Worm (Caenorhabditis elegans) whole organism, young adult: ENCODE data around the gene yif-1.

Experiments used
- B0035.1 ChIP-seq: sonication (generic microtip); optimal IDR thresholded peaks from 2 replicates; lab custom pipeline; 2016; ENCODE audit warnings: missing genetic modification characterization, mild to moderate bottlenecking, missing compliant biosample characterization, missing genotype, missing genetic modification reagents
- D2030.7 ChIP-seq: fragments of 200-800 bp; sonication (Bioruptor generic); IDR thresholded peaks from 2 replicates; pipeline ENCODE4 v1.3.6; 2022; ENCODE audit warnings: missing genetic modification reagents, missing genetic modification characterization, missing compliant biosample characterization
- F52B5.7 ChIP-seq: sonication (generic microtip); optimal IDR thresholded peaks from 2 replicates; lab custom pipeline; 2016; ENCODE audit warnings: mild to moderate bottlenecking, missing genetic modification characterization, missing compliant biosample characterization
- F55B11.4 ChIP-seq: sonication (generic microtip); optimal IDR thresholded peaks from 2 replicates; lab custom pipeline; 2016; ENCODE audit warnings: missing compliant biosample characterization, missing genetic modification characterization, borderline replicate concordance; ENCODE audit not compliant: insufficient read depth
- K11D2.4 ChIP-seq: fragments of 200-800 bp; sonication (Bioruptor generic); IDR thresholded peaks from 2 replicates; pipeline ENCODE4 v1.3.6; 2022; ENCODE audit warnings: missing genetic modification reagents, missing genetic modification characterization, missing compliant biosample characterization
- K12H6.12 ChIP-seq: fragments of 200-800 bp; sonication (Bioruptor generic); optimal IDR thresholded peaks from 2 replicates; lab custom pipeline; 2018; ENCODE audit warnings: mild to moderate bottlenecking, missing genetic modification characterization, missing compliant biosample characterization
- Y53G8AR.9 ChIP-seq: fragments of 200-800 bp; sonication (Bioruptor generic); conservative IDR thresholded peaks from 2 replicates; pipeline ENCODE4 v1.3.6; 2022; ENCODE audit warnings: missing genetic modification reagents, missing genetic modification characterization, missing compliant biosample characterization
- Y56A3A.18 ChIP-seq: fragments of 200-800 bp; sonication (Bioruptor generic); IDR thresholded peaks from 2 replicates; pipeline ENCODE4 v1.3.6; 2022; ENCODE audit warnings: missing genetic modification reagents, missing genetic modification characterization, missing compliant biosample characterization
- ama-1 ChIP-seq, 3 experiments: fragments of 150-350 bp in 1 of 3; sonication (generic microtip) in 2 of 3; optimal IDR thresholded peaks; 2 replicates each; lab custom pipeline; 2014 to 2018; ENCODE audit warnings: missing biosample characterization in 2 of 3, missing genetic modification characterization in 2 of 3, missing genetic modification reagents in 2 of 3
- aptf-2 ChIP-seq: fragments of 200-800 bp; sonication (Bioruptor generic); conservative IDR thresholded peaks from 2 replicates; pipeline ENCODE4 v1.3.6; 2022; ENCODE audit warnings: missing genetic modification reagents, missing genetic modification characterization, missing compliant biosample characterization
- aptf-3 ChIP-seq: fragments of 200-800 bp; sonication (Bioruptor generic); IDR thresholded peaks from 2 replicates; pipeline ENCODE4 v1.3.6; 2022; ENCODE audit warnings: missing genetic modification characterization, missing compliant biosample characterization
- atf-7 ChIP-seq: sonication (generic microtip); optimal IDR thresholded peaks from 2 replicates; lab custom pipeline; 2017; ENCODE audit warnings: mild to moderate bottlenecking, missing genetic modification characterization, missing compliant biosample characterization
- ceh-58 ChIP-seq: fragments of 200-800 bp; sonication (Bioruptor generic); IDR thresholded peaks from 2 replicates; pipeline ENCODE4 v1.3.6; 2022; ENCODE audit warnings: missing genetic modification characterization, missing compliant biosample characterization
- ceh-91 ChIP-seq: fragments of 200-800 bp; sonication (Bioruptor generic); IDR thresholded peaks from 2 replicates; pipeline ENCODE4 v1.3.6; 2022; ENCODE audit warnings: missing genetic modification reagents, missing genetic modification characterization, missing compliant biosample characterization
- dpl-1 ChIP-seq: fragments of 150-350 bp; optimal IDR thresholded peaks from 2 replicates; lab custom pipeline; 2014; ENCODE audit warnings: missing biosample characterization, missing genetic modification reagents, missing genetic modification characterization
- egl-18 ChIP-seq: fragments of 200-800 bp; sonication (Bioruptor generic); IDR thresholded peaks from 2 replicates; pipeline ENCODE4 v1.3.6; 2022; ENCODE audit warnings: missing genetic modification reagents, missing genetic modification characterization, missing compliant biosample characterization
- egrh-3 ChIP-seq: fragments of 200-800 bp; sonication (Bioruptor generic); IDR thresholded peaks from 2 replicates; pipeline ENCODE4 v1.3.6; 2022; ENCODE audit warnings: missing genetic modification reagents, missing genetic modification characterization, missing compliant biosample characterization
- ekl-4 ChIP-seq: fragments of 200-800 bp; sonication (Bioruptor generic); IDR thresholded peaks from 2 replicates; pipeline ENCODE4 v1.3.6; 2022; ENCODE audit warnings: missing genetic modification reagents, missing genetic modification characterization, missing compliant biosample characterization
- hmg-1.2 ChIP-seq: fragments of 200-800 bp; sonication (Bioruptor generic); IDR thresholded peaks from 2 replicates; pipeline ENCODE4 v1.3.6; 2022; ENCODE audit warnings: missing genetic modification reagents, missing genetic modification characterization, missing compliant biosample characterization
- hrde-1 ChIP-seq: sonication (generic microtip); optimal IDR thresholded peaks from 2 replicates; lab custom pipeline; 2016; ENCODE audit warnings: missing genetic modification characterization, mild to moderate bottlenecking, missing compliant biosample characterization, moderate library complexity, missing genotype, missing genetic modification reagents, borderline replicate concordance
- lin-40 ChIP-seq: sonication (generic microtip); optimal IDR thresholded peaks from 2 replicates; lab custom pipeline; 2016; ENCODE audit warnings: missing genetic modification characterization, mild to moderate bottlenecking, missing compliant biosample characterization, missing genotype, missing genetic modification reagents
- lsl-1 ChIP-seq: fragments of 200-800 bp; sonication (Bioruptor generic); optimal IDR thresholded peaks from 2 replicates; lab custom pipeline; 2018; ENCODE audit warnings: mild to moderate bottlenecking, missing genetic modification characterization, moderate library complexity, missing compliant biosample characterization
- madf-3 ChIP-seq: fragments of 200-800 bp; sonication (Bioruptor generic); IDR thresholded peaks from 2 replicates; pipeline ENCODE4 v1.3.6; 2022; ENCODE audit warnings: missing genetic modification reagents, missing genetic modification characterization, missing compliant biosample characterization
- madf-6 ChIP-seq: fragments of 200-800 bp; sonication (Bioruptor generic); IDR thresholded peaks from 2 replicates; pipeline ENCODE4 v1.3.6; 2022; ENCODE audit warnings: missing genetic modification reagents, missing genetic modification characterization, missing compliant biosample characterization
- mel-28 ChIP-seq: sonication (generic microtip); optimal IDR thresholded peaks from 2 replicates; lab custom pipeline; 2016; ENCODE audit warnings: borderline replicate concordance, mild to moderate bottlenecking, missing genetic modification characterization, missing compliant biosample characterization
- nfya-1 ChIP-seq: sonication (generic microtip); optimal IDR thresholded peaks from 2 replicates; lab custom pipeline; 2017; ENCODE audit warnings: antibody characterized with exemption, missing compliant biosample characterization, missing genetic modification characterization, borderline replicate concordance; ENCODE audit not compliant: insufficient read depth
- nfyb-1 ChIP-seq: fragments of 200-800 bp; sonication (Bioruptor generic); IDR thresholded peaks from 2 replicates; pipeline ENCODE4 v1.3.6; 2022; ENCODE audit warnings: missing genetic modification reagents, missing genetic modification characterization, missing compliant biosample characterization
- nhr-120 ChIP-seq: fragments of 200-800 bp; sonication (Bioruptor generic); IDR thresholded peaks from 2 replicates; pipeline ENCODE4 v1.3.6; 2022; ENCODE audit warnings: missing genetic modification characterization, missing compliant biosample characterization
- nhr-90 ChIP-seq: sonication (generic microtip); optimal IDR thresholded peaks from 2 replicates; lab custom pipeline; 2016; ENCODE audit warnings: missing genotype, mild to moderate bottlenecking, missing genetic modification characterization, missing compliant biosample characterization
- pha-4 ChIP-seq: fragments of 150-350 bp; sonication (generic microtip); optimal IDR thresholded peaks from 2 replicates; lab custom pipeline; 2014; ENCODE audit warnings: missing biosample characterization, missing genetic modification reagents, missing genetic modification characterization
- rcor-1 ChIP-seq: fragments of 200-800 bp; sonication (Bioruptor generic); IDR thresholded peaks from 2 replicates; pipeline ENCODE4 v1.3.6; 2022; ENCODE audit warnings: missing genetic modification reagents, missing genetic modification characterization, missing compliant biosample characterization
- rec-8 ChIP-seq, 2 experiments: sonication (generic microtip); optimal IDR thresholded peaks; 2 replicates each; lab custom pipeline; 2016; ENCODE audit warnings: mild to moderate bottlenecking in 2 of 2, missing genetic modification characterization in 2 of 2, missing genetic modification reagents in 2 of 2, missing genotype in 2 of 2, missing biosample characterization in 1 of 2, missing compliant biosample characterization in 1 of 2, moderate library complexity in 1 of 2
- sdz-38 ChIP-seq: sonication (generic microtip); optimal IDR thresholded peaks from 2 replicates; lab custom pipeline; 2016; ENCODE audit warnings: missing genotype, missing genetic modification characterization, missing compliant biosample characterization
- snpc-3.4 ChIP-seq: sonication (generic microtip); optimal IDR thresholded peaks from 2 replicates; lab custom pipeline; 2017; ENCODE audit warnings: missing genetic modification characterization, mild to moderate bottlenecking, missing compliant biosample characterization, antibody characterized with exemption, moderate library complexity, missing genotype, missing genetic modification reagents
- tbp1 ChIP-seq: fragments of 200-800 bp; sonication (Bioruptor generic); optimal IDR thresholded peaks from 2 replicates; lab custom pipeline; 2018; ENCODE audit warnings: mild to moderate bottlenecking, missing genetic modification characterization, missing compliant biosample characterization
- tbx-9 ChIP-seq: sonication (generic microtip); optimal IDR thresholded peaks from 2 replicates; lab custom pipeline; 2016; ENCODE audit warnings: borderline replicate concordance, missing genetic modification characterization, inconsistent platforms, missing compliant biosample characterization
- zfh-2 ChIP-seq: fragments of 200-800 bp; sonication (Bioruptor generic); conservative IDR thresholded peaks from 2 replicates; pipeline ENCODE4 v1.3.6; 2022; ENCODE audit warnings: missing genetic modification reagents, missing genetic modification characterization, missing compliant biosample characterization
- ztf-18 ChIP-seq: sonication (generic microtip); optimal IDR thresholded peaks from 2 replicates; lab custom pipeline; 2016; ENCODE audit warnings: missing genotype, mild to moderate bottlenecking, missing genetic modification characterization, missing compliant biosample characterization
- ztf-26 ChIP-seq: sonication (generic microtip); optimal IDR thresholded peaks from 2 replicates; lab custom pipeline; 2017; ENCODE audit warnings: missing genetic modification characterization, missing compliant biosample characterization
- ztf-28 ChIP-seq: fragments of 200-800 bp; sonication (Bioruptor generic); IDR thresholded peaks from 2 replicates; pipeline ENCODE4 v1.3.6; 2022; ENCODE audit warnings: missing genetic modification reagents, missing genetic modification characterization, missing compliant biosample characterization
- ztf-6 ChIP-seq: fragments of 200-800 bp; sonication (Bioruptor generic); IDR thresholded peaks from 2 replicates; pipeline ENCODE4 v1.3.6; 2022; ENCODE audit warnings: missing genetic modification reagents, missing genetic modification characterization, missing compliant biosample characterization

Gene yif-1

ce11 chrV:10039837-10040236 is 14.9 kb downstream of the yif-1 start (continued):
- TF ChIP-seq nfya-1 (no peak), ama-1 (optimal IDR thresholded peaks at IDR 0.05; lab: Kevin White, UChicago) (no peak), ama-1 (GFP tag; optimal IDR thresholded peaks at IDR 0.05; lab: Kevin White, UChicago) (no peak), atf-7 (tag; lab: Kevin White, UChicago) (peak; percentile 38), K12H6.12 (peak; percentile 49), Y53G8AR.9 (no peak), ztf-6 (GFP tag; lab: Robert Waterston, UW) (no peak), madf-3 (GFP tag; lab: Robert Waterston, UW) (no peak), hmg-1.2 (peak; percentile 83), Y56A3A.18 (GFP tag; lab: Robert Waterston, UW) (peak; percentile 82), K11D2.4 (GFP tag; lab: Robert Waterston, UW) (0 out of 2 replicates have a peak, but pooled peaks have one; percentile 33), ekl-4 (no peak), tbp1 (GFP tag; lab: Kevin White, UChicago) (peak; percentile 33), snpc-3.4 (tag; lab: Kevin White, UChicago) (no peak), egrh-3 (peak; percentile 48), dpl-1 (GFP tag; lab: Kevin White, UChicago) (no peak), hrde-1 (tag; lab: Kevin White, UChicago) (no peak), nhr-120 (GFP tag; lab: Robert Waterston, UW) (no peak), pha-4 (tag; lab: Kevin White, UChicago) (peak; percentile 62), D2030.7 (GFP tag; lab: Robert Waterston, UW) (no peak), nfyb-1 (GFP tag; lab: Robert Waterston, UW) (0 out of 2 replicates have a peak, but pooled peaks have one; percentile 55), egl-18 (GFP tag; lab: Robert Waterston, UW) (no peak), rcor-1 (GFP tag; lab: Robert Waterston, UW) (no peak), aptf-3 (GFP tag; lab: Robert Waterston, UW) (no peak), zfh-2 (GFP tag; lab: Robert Waterston, UW) (peak; percentile 79), lin-40 (tag; lab: Kevin White, UChicago) (peak; percentile 55), aptf-2 (no peak), ceh-58 (GFP tag; lab: Robert Waterston, UW) (no peak), F52B5.7 (tag; lab: Kevin White, UChicago) (no peak), madf-6 (no peak), F55B11.4 (tag; lab: Kevin White, UChicago) (no peak), ztf-28 (GFP tag; lab: Robert Waterston, UW) (no peak), ceh-91 (no peak), sdz-38 (tag; lab: Kevin White, UChicago) (no peak), rec-8 (tag; optimal IDR thresholded peaks at IDR 0.05; lab: Kevin White, UChicago) (no peak), ztf-26 (tag; lab: Kevin White, UChicago) (peak; percentile 54), nhr-90 (tag; lab: Kevin White, UChicago) (no peak), ztf-18 (tag; lab: Kevin White, UChicago) (peak; percentile 19), tbx-9 (tag; lab: Kevin White, UChicago) (no peak), lsl-1 (GFP tag; lab: Kevin White, UChicago) (no peak), B0035.1 (tag; lab: Kevin White, UChicago) (no peak), mel-28 (tag; lab: Kevin White, UChicago) (no peak)
